Worm (Caenorhabditis elegans) whole organism, young adult: ENCODE measurements around the gene B0403.5.

Source experiments
- C06A6.2 ChIP-seq: fragments of 200-800 bp; sonication (Bioruptor generic); conservative IDR thresholded peaks from 2 replicates; pipeline ENCODE4 v1.3.6; 2022; ENCODE audit warnings: missing genetic modification characterization, missing compliant biosample characterization
- F22D6.2 ChIP-seq: sonication (generic microtip); optimal IDR thresholded peaks from 2 replicates; lab custom pipeline; 2016; ENCODE audit warnings: mild to moderate bottlenecking, missing genetic modification characterization, missing compliant biosample characterization
- F23B12.7 ChIP-seq: sonication (generic microtip); optimal IDR thresholded peaks from 2 replicates; lab custom pipeline; 2017; ENCODE audit warnings: missing genetic modification characterization, mild to moderate bottlenecking, missing compliant biosample characterization, antibody characterized with exemption, moderate library complexity; ENCODE audit not compliant: insufficient read depth
- F33H1.4 ChIP-seq: fragments of 200-800 bp; sonication (Bioruptor generic); IDR thresholded peaks from 2 replicates; pipeline ENCODE4 v1.3.6; 2022; ENCODE audit warnings: missing genetic modification reagents, missing genetic modification characterization, missing compliant biosample characterization
- F39B2.1 ChIP-seq: fragments of 200-800 bp; sonication (Bioruptor generic); IDR thresholded peaks from 2 replicates; pipeline ENCODE4 v1.3.6; 2022; ENCODE audit warnings: missing genetic modification reagents, missing genetic modification characterization, missing compliant biosample characterization
- K11D2.4 ChIP-seq: fragments of 200-800 bp; sonication (Bioruptor generic); IDR thresholded peaks from 2 replicates; pipeline ENCODE4 v1.3.6; 2022; ENCODE audit warnings: missing genetic modification reagents, missing genetic modification characterization, missing compliant biosample characterization
- K12H6.12 ChIP-seq: fragments of 200-800 bp; sonication (Bioruptor generic); optimal IDR thresholded peaks from 2 replicates; lab custom pipeline; 2018; ENCODE audit warnings: mild to moderate bottlenecking, missing genetic modification characterization, missing compliant biosample characterization
- T07F8.4 ChIP-seq: sonication (generic microtip); optimal IDR thresholded peaks from 2 replicates; lab custom pipeline; 2016; ENCODE audit warnings: mild to moderate bottlenecking, missing genetic modification characterization, moderate library complexity, missing compliant biosample characterization
- Y53F4B.3 ChIP-seq: fragments of 200-800 bp; sonication (Bioruptor generic); IDR thresholded peaks from 2 replicates; pipeline ENCODE4 v1.3.6; 2022; ENCODE audit warnings: missing genetic modification reagents, missing genetic modification characterization, missing compliant biosample characterization
- Y67H2A.10 ChIP-seq: fragments of 200-800 bp; sonication (Bioruptor generic); conservative IDR thresholded peaks from 2 replicates; pipeline ENCODE4 v1.3.6; 2022; ENCODE audit warnings: missing genetic modification reagents, missing genetic modification characterization, missing compliant biosample characterization
- ZK185.1 ChIP-seq: sonication (generic microtip); optimal IDR thresholded peaks from 2 replicates; lab custom pipeline; 2016; ENCODE audit warnings: mild to moderate bottlenecking, missing genetic modification characterization, missing compliant biosample characterization; ENCODE audit not compliant: poor library complexity, severe bottlenecking
- akir-1 ChIP-seq: fragments of 200-800 bp; sonication (Bioruptor generic); optimal IDR thresholded peaks from 2 replicates; lab custom pipeline; 2018; ENCODE audit warnings: mild to moderate bottlenecking, missing genetic modification characterization, moderate library complexity, missing compliant biosample characterization
- attf-5 ChIP-seq: fragments of 200-800 bp; sonication (Bioruptor generic); optimal IDR thresholded peaks from 2 replicates; lab custom pipeline; 2018; ENCODE audit warnings: mild to moderate bottlenecking, missing genetic modification characterization, missing compliant biosample characterization
- cebp-1 ChIP-seq, 2 experiments: fragments of 200-800 bp in 1 of 2; sonication (Bioruptor generic) in 1 of 2; sonication (generic microtip) in 1 of 2; IDR thresholded peaks in 1 of 2; optimal IDR thresholded peaks in 1 of 2; 2 replicates each; pipeline versions ENCODE4 v1.3.6 to Lab custom; 2017 to 2022; ENCODE audit warnings: missing compliant biosample characterization in 2 of 2, missing genetic modification characterization in 2 of 2, mild to moderate bottlenecking in 1 of 2, missing genetic modification reagents in 1 of 2, moderate library complexity in 1 of 2
- ceh-91 ChIP-seq: fragments of 200-800 bp; sonication (Bioruptor generic); IDR thresholded peaks from 2 replicates; pipeline ENCODE4 v1.3.6; 2022; ENCODE audit warnings: missing genetic modification reagents, missing genetic modification characterization, missing compliant biosample characterization
- dox-1 ChIP-seq: fragments of 200-800 bp; sonication (Bioruptor generic); IDR thresholded peaks from 2 replicates; pipeline ENCODE4 v1.3.6; 2022; ENCODE audit warnings: missing genetic modification reagents, missing genetic modification characterization, missing compliant biosample characterization
- dpff-1 ChIP-seq: sonication (generic microtip); optimal IDR thresholded peaks from 2 replicates; lab custom pipeline; 2017; ENCODE audit warnings: mild to moderate bottlenecking, missing genetic modification characterization, missing compliant biosample characterization
- egl-18 ChIP-seq: fragments of 200-800 bp; sonication (Bioruptor generic); IDR thresholded peaks from 2 replicates; pipeline ENCODE4 v1.3.6; 2022; ENCODE audit warnings: missing genetic modification reagents, missing genetic modification characterization, missing compliant biosample characterization
- ekl-4 ChIP-seq: fragments of 200-800 bp; sonication (Bioruptor generic); IDR thresholded peaks from 2 replicates; pipeline ENCODE4 v1.3.6; 2022; ENCODE audit warnings: missing genetic modification reagents, missing genetic modification characterization, missing compliant biosample characterization
- gei-17 ChIP-seq: fragments of 200-800 bp; sonication (Bioruptor generic); optimal IDR thresholded peaks from 2 replicates; lab custom pipeline; 2018; ENCODE audit warnings: mild to moderate bottlenecking, missing genetic modification characterization, missing compliant biosample characterization
- hlh-12 ChIP-seq: sonication (generic microtip); optimal IDR thresholded peaks from 2 replicates; lab custom pipeline; 2016; ENCODE audit warnings: missing genetic modification characterization, missing compliant biosample characterization
- hmg-1.2 ChIP-seq: fragments of 200-800 bp; sonication (Bioruptor generic); IDR thresholded peaks from 2 replicates; pipeline ENCODE4 v1.3.6; 2022; ENCODE audit warnings: missing genetic modification reagents, missing genetic modification characterization, missing compliant biosample characterization
- hrde-1 ChIP-seq: sonication (generic microtip); optimal IDR thresholded peaks from 2 replicates; lab custom pipeline; 2016; ENCODE audit warnings: missing genetic modification characterization, mild to moderate bottlenecking, missing compliant biosample characterization, moderate library complexity, missing genotype, missing genetic modification reagents, borderline replicate concordance
- lag-1 ChIP-seq: fragments of 200-800 bp; sonication (Bioruptor generic); IDR thresholded peaks from 2 replicates; pipeline ENCODE4 v1.3.6; 2022; ENCODE audit warnings: missing genetic modification reagents, missing genetic modification characterization, missing compliant biosample characterization
- let-526 ChIP-seq: fragments of 200-800 bp; sonication (Bioruptor generic); IDR thresholded peaks from 2 replicates; pipeline ENCODE4 v1.3.6; 2022; ENCODE audit warnings: missing genetic modification reagents, missing genetic modification characterization, missing compliant biosample characterization
- lin-26 ChIP-seq: fragments of 200-800 bp; sonication (Bioruptor generic); IDR thresholded peaks from 2 replicates; pipeline ENCODE4 v1.3.6; 2022; ENCODE audit warnings: missing genetic modification reagents, missing genetic modification characterization, missing compliant biosample characterization
- lin-54 ChIP-seq: fragments of 200-800 bp; sonication (Bioruptor generic); optimal IDR thresholded peaks from 2 replicates; lab custom pipeline; 2018; ENCODE audit warnings: mild to moderate bottlenecking, missing genetic modification characterization, missing compliant biosample characterization
- madf-3 ChIP-seq: fragments of 200-800 bp; sonication (Bioruptor generic); IDR thresholded peaks from 2 replicates; pipeline ENCODE4 v1.3.6; 2022; ENCODE audit warnings: missing genetic modification reagents, missing genetic modification characterization, missing compliant biosample characterization
- madf-6 ChIP-seq: fragments of 200-800 bp; sonication (Bioruptor generic); IDR thresholded peaks from 2 replicates; pipeline ENCODE4 v1.3.6; 2022; ENCODE audit warnings: missing genetic modification reagents, missing genetic modification characterization, missing compliant biosample characterization
- mcd-1 ChIP-seq: fragments of 200-800 bp; sonication (Bioruptor generic); IDR thresholded peaks from 2 replicates; pipeline ENCODE4 v1.3.6; 2022; ENCODE audit warnings: missing genetic modification reagents, missing genetic modification characterization, missing compliant biosample characterization
- nfya-1 ChIP-seq: sonication (generic microtip); optimal IDR thresholded peaks from 2 replicates; lab custom pipeline; 2017; ENCODE audit warnings: antibody characterized with exemption, missing compliant biosample characterization, missing genetic modification characterization, borderline replicate concordance; ENCODE audit not compliant: insufficient read depth
- nfya-2 ChIP-seq: fragments of 200-800 bp; sonication (Bioruptor generic); IDR thresholded peaks from 2 replicates; pipeline ENCODE4 v1.3.6; 2022; ENCODE audit warnings: missing genetic modification reagents, missing genetic modification characterization, missing compliant biosample characterization
- nfyb-1 ChIP-seq: fragments of 200-800 bp; sonication (Bioruptor generic); IDR thresholded peaks from 2 replicates; pipeline ENCODE4 v1.3.6; 2022; ENCODE audit warnings: missing genetic modification reagents, missing genetic modification characterization, missing compliant biosample characterization
- nhr-80 ChIP-seq: sonication (generic microtip); optimal IDR thresholded peaks from 2 replicates; lab custom pipeline; 2016; ENCODE audit warnings: missing genetic modification characterization, missing compliant biosample characterization
- nhr-90 ChIP-seq: sonication (generic microtip); optimal IDR thresholded peaks from 2 replicates; lab custom pipeline; 2016; ENCODE audit warnings: missing genotype, mild to moderate bottlenecking, missing genetic modification characterization, missing compliant biosample characterization
- pha-4 ChIP-seq: fragments of 150-350 bp; sonication (generic microtip); optimal IDR thresholded peaks from 2 replicates; lab custom pipeline; 2014; ENCODE audit warnings: missing biosample characterization, missing genetic modification reagents, missing genetic modification characterization
- rcor-1 ChIP-seq: fragments of 200-800 bp; sonication (Bioruptor generic); IDR thresholded peaks from 2 replicates; pipeline ENCODE4 v1.3.6; 2022; ENCODE audit warnings: missing genetic modification reagents, missing genetic modification characterization, missing compliant biosample characterization
- rec-8 ChIP-seq, 2 experiments: sonication (generic microtip); optimal IDR thresholded peaks; 2 replicates each; lab custom pipeline; 2016; ENCODE audit warnings: mild to moderate bottlenecking in 2 of 2, missing genetic modification characterization in 2 of 2, missing genetic modification reagents in 2 of 2, missing genotype in 2 of 2, missing biosample characterization in 1 of 2, missing compliant biosample characterization in 1 of 2, moderate library complexity in 1 of 2
- repo-1 ChIP-seq: sonication (generic microtip); optimal IDR thresholded peaks from 2 replicates; lab custom pipeline; 2017; ENCODE audit warnings: mild to moderate bottlenecking, missing genetic modification characterization, missing compliant biosample characterization
- sea-2 ChIP-seq: fragments of 200-800 bp; sonication (Bioruptor generic); IDR thresholded peaks from 2 replicates; pipeline ENCODE4 v1.3.6; 2022; ENCODE audit warnings: missing genetic modification characterization, missing compliant biosample characterization
- somi-1 ChIP-seq: fragments of 200-800 bp; sonication (Bioruptor generic); optimal IDR thresholded peaks from 2 replicates; lab custom pipeline; 2018; ENCODE audit warnings: mild to moderate bottlenecking, missing genetic modification characterization, missing compliant biosample characterization
- sptf-2 ChIP-seq: fragments of 200-800 bp; sonication (Bioruptor generic); optimal IDR thresholded peaks from 2 replicates; lab custom pipeline; 2018; ENCODE audit warnings: mild to moderate bottlenecking, missing genetic modification characterization, missing compliant biosample characterization
- tlf-1 ChIP-seq: fragments of 200-800 bp; sonication (Bioruptor generic); optimal IDR thresholded peaks from 2 replicates; lab custom pipeline; 2018; ENCODE audit warnings: mild to moderate bottlenecking, missing genetic modification characterization, missing compliant biosample characterization
- ztf-18 ChIP-seq: sonication (generic microtip); optimal IDR thresholded peaks from 2 replicates; lab custom pipeline; 2016; ENCODE audit warnings: missing genotype, mild to moderate bottlenecking, missing genetic modification characterization, missing compliant biosample characterization
- ztf-22 ChIP-seq: fragments of 200-800 bp; sonication (Bioruptor generic); optimal IDR thresholded peaks from 2 replicates; lab custom pipeline; 2018; ENCODE audit warnings: mild to moderate bottlenecking, missing genetic modification characterization, moderate library complexity, missing compliant biosample characterization
- ztf-26 ChIP-seq: sonication (generic microtip); optimal IDR thresholded peaks from 2 replicates; lab custom pipeline; 2017; ENCODE audit warnings: missing genetic modification characterization, missing compliant biosample characterization
- ztf-6 ChIP-seq: fragments of 200-800 bp; sonication (Bioruptor generic); IDR thresholded peaks from 2 replicates; pipeline ENCODE4 v1.3.6; 2022; ENCODE audit warnings: missing genetic modification reagents, missing genetic modification characterization, missing compliant biosample characterization

B0403.5 gene

DNA sequence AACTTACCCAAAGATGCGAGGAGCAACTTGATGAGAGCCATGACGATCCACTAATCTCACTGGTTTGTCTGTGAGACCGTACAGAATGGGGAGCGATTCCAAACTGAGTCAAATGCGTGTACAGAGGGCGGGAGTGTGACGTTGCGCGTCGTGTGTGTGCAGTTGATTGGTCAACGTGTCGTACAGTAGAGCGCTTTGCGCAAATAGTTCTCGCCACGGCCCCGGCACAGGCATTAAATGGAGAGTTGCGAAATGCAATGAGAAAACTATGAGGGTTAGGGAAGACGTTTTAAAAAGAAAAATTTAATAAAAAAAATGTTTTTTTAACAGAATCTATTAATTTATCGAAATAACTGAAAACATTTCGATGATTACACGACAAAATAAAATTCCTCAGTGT, 10.9 kb downstream of the B0403.5 start, which contains the start of gene pdi-6 (continued):
- TF ChIP-seq Y67H2A.10 (0 out of 2 replicates have a peak, but pooled peaks have one; percentile 14), Y53F4B.3 (GFP tag; lab: Robert Waterston, UW) (no peak), C06A6.2 (peak; percentile 68), T07F8.4 (tag; lab: Kevin White, UChicago) (no peak), lin-54 (GFP tag; lab: Kevin White, UChicago) (peak; percentile 43), madf-6 (no peak), egl-18 (GFP tag; lab: Robert Waterston, UW) (no peak), mcd-1 (GFP tag; lab: Robert Waterston, UW) (peak; percentile 98), ztf-6 (GFP tag; lab: Robert Waterston, UW) (peak; percentile 25; the same call in 1 of the 2 replicates), ztf-18 (tag; lab: Kevin White, UChicago) (peak; percentile 65), nfyb-1 (GFP tag; lab: Robert Waterston, UW) (peak; percentile 100), hlh-12 (tag; lab: Kevin White, UChicago) (no peak), F33H1.4 (GFP tag; lab: Robert Waterston, UW) (peak; percentile 16; the same call in 1 of the 2 replicates), rec-8 (tag; optimal IDR thresholded peaks at IDR 0.05; lab: Kevin White, UChicago) (no peak), akir-1 (peak; percentile 30), madf-3 (GFP tag; lab: Robert Waterston, UW) (0 out of 2 replicates have a peak, but pooled peaks have one; percentile 30), hrde-1 (tag; lab: Kevin White, UChicago) (no peak), somi-1 (GFP tag; lab: Kevin White, UChicago) (peak; percentile 50), lag-1 (GFP tag; lab: Robert Waterston, UW) (no peak), K11D2.4 (GFP tag; lab: Robert Waterston, UW) (peak; percentile 84), gei-17 (GFP tag; lab: Kevin White, UChicago) (peak; percentile 63), F22D6.2 (tag; lab: Kevin White, UChicago) (peak; percentile 38), K12H6.12 (tag; lab: Kevin White, UChicago) (peak; percentile 87), nfya-2 (peak; percentile 94), ekl-4 (GFP tag; lab: Robert Waterston, UW) (peak; percentile 20; the same call in 1 of the 2 replicates), ztf-26 (tag; lab: Kevin White, UChicago) (no peak), let-526 (GFP tag; lab: Robert Waterston, UW) (peak; percentile 86), dox-1 (peak; percentile 95; the same call in 1 of the 2 replicates), sea-2 (GFP tag; lab: Robert Waterston, UW) (no peak), nhr-90 (tag; lab: Kevin White, UChicago) (peak; percentile 43), repo-1 (tag; lab: Kevin White, UChicago) (no peak), nfya-1 (tag; lab: Kevin White, UChicago) (no peak), sptf-2 (GFP tag; lab: Kevin White, UChicago) (peak; percentile 43), ZK185.1 (tag; lab: Kevin White, UChicago) (peak; percentile 79), hmg-1.2 (GFP tag; lab: Robert Waterston, UW) (peak; percentile 62; the same call in 1 of the 2 replicates), pha-4 (tag; lab: Kevin White, UChicago) (peak; percentile 41), dpff-1 (no peak), F39B2.1 (GFP tag; lab: Robert Waterston, UW) (no peak), nhr-80 (tag; lab: Kevin White, UChicago) (peak; percentile 96), lin-26 (GFP tag; lab: Robert Waterston, UW) (0 out of 2 replicates have a peak, but pooled peaks have one; percentile 22), cebp-1 (GFP tag; IDR thresholded peaks at IDR 0.05; lab: Robert Waterston, UW) (peak; percentile 98), cebp-1 (tag; optimal IDR thresholded peaks at IDR 0.05; lab: Kevin White, UChicago) (peak; percentile 99), ztf-22 (GFP tag; lab: Kevin White, UChicago) (peak; percentile 15), rcor-1 (GFP tag; lab: Robert Waterston, UW) (peak; percentile 43; the same call in 1 of the 2 replicates), F23B12.7 (tag; lab: Kevin White, UChicago) (peak; percentile 14), tlf-1 (GFP tag; lab: Kevin White, UChicago) (peak; percentile 55), ceh-91 (0 out of 2 replicates have a peak, but pooled peaks have one; percentile 19), attf-5 (GFP tag; lab: Kevin White, UChicago) (peak; percentile 92)
